Fruit fly (Drosophila melanogaster) whole organism, embryonic: ENCODE measurements around the gene Sap130.
A peak's percentile ranks its signal among the peaks of the same experiment; 100 is the strongest.

Experiments
- Atf3 ChIP-seq: fragments of 200-800 bp; sonication (Bioruptor generic); optimal IDR thresholded peaks from 3 replicates; lab custom pipeline; 2016; ENCODE audit warnings: missing biosample characterization, missing genetic modification characterization
- CG10565 ChIP-seq: fragments of 200-800 bp; sonication (Bioruptor generic); optimal IDR thresholded peaks from 3 replicates; lab custom pipeline; 2016; ENCODE audit warnings: missing biosample characterization, mild to moderate bottlenecking, missing genetic modification characterization
- CG12659 ChIP-seq: fragments of 200-800 bp; sonication (Bioruptor generic); optimal IDR thresholded peaks from 3 replicates; lab custom pipeline; 2017; ENCODE audit warnings: mild to moderate bottlenecking, missing biosample characterization, missing genetic modification reagents, missing genetic modification characterization
- CG12744 ChIP-seq: fragments of 200-800 bp; sonication (Bioruptor generic); optimal IDR thresholded peaks from 2 replicates; lab custom pipeline; 2016; ENCODE audit warnings: missing biosample characterization, missing genetic modification characterization
- CG13775 ChIP-seq: fragments of 200-800 bp; sonication (Bioruptor generic); optimal IDR thresholded peaks from 3 replicates; lab custom pipeline; 2017; ENCODE audit warnings: missing biosample characterization, mild to moderate bottlenecking, missing genetic modification characterization
- CG14014 ChIP-seq: fragments of 200-800 bp; sonication (Bioruptor generic); IDR thresholded peaks from 2 replicates; pipeline ENCODE4 v1.3.6; 2022; ENCODE audit warnings: missing biosample characterization, missing genetic modification characterization
- CG14860 ChIP-seq: fragments of 200-800 bp; sonication (Bioruptor generic); IDR thresholded peaks from 3 replicates; pipeline ENCODE4 v1.3.6; 2022; ENCODE audit warnings: missing biosample characterization, missing genetic modification characterization; ENCODE audit not compliant: partially characterized antibody
- CG16815 ChIP-seq: fragments of 200-800 bp; sonication (Bioruptor generic); optimal IDR thresholded peaks from 3 replicates; lab custom pipeline; 2017; ENCODE audit warnings: missing biosample characterization, mild to moderate bottlenecking, missing genetic modification characterization
- CG17829 ChIP-seq: fragments of 200-800 bp; optimal IDR thresholded peaks from 2 replicates; lab custom pipeline; 2019; ENCODE audit warnings: missing biosample characterization, mild to moderate bottlenecking, missing genetic modification characterization, moderate library complexity
- CG31441 ChIP-seq: fragments of 200-800 bp; sonication (Bioruptor generic); IDR thresholded peaks from 2 replicates; pipeline ENCODE4 v1.3.6; 2022; ENCODE audit warnings: missing biosample characterization, missing genetic modification characterization
- CG34376 ChIP-seq: fragments of 200-800 bp; sonication (Bioruptor generic); optimal IDR thresholded peaks from 2 replicates; lab custom pipeline; 2018; ENCODE audit warnings: missing biosample characterization, mild to moderate bottlenecking, missing genetic modification characterization
- CG34422 ChIP-seq: fragments of 200-800 bp; sonication (Bioruptor generic); IDR thresholded peaks from 3 replicates; pipeline ENCODE4 v1.3.6; 2022; ENCODE audit warnings: missing biosample characterization, missing genetic modification characterization
- CG3847 ChIP-seq: fragments of 200-800 bp; sonication (Bioruptor generic); IDR thresholded peaks from 2 replicates; pipeline ENCODE4 v1.3.6; 2022; ENCODE audit warnings: missing biosample characterization, missing genetic modification characterization
- CG4328 ChIP-seq: fragments of 200-800 bp; sonication (Bioruptor generic); optimal IDR thresholded peaks from 3 replicates; lab custom pipeline; 2017; ENCODE audit warnings: missing biosample characterization, missing genetic modification reagents, missing genetic modification characterization
- CG4730 ChIP-seq: fragments of 200-800 bp; sonication (Bioruptor generic); IDR thresholded peaks from 2 replicates; pipeline ENCODE4 v1.3.6; 2022; ENCODE audit warnings: missing biosample characterization, missing genetic modification characterization
- CG4820 ChIP-seq: fragments of 200-800 bp; sonication (Bioruptor generic); optimal IDR thresholded peaks from 3 replicates; lab custom pipeline; 2016; ENCODE audit warnings: missing biosample characterization, missing genetic modification characterization
- CG6791 ChIP-seq: fragments of 200-800 bp; sonication (Bioruptor generic); IDR thresholded peaks from 3 replicates; pipeline ENCODE4 v1.3.6; 2022; ENCODE audit warnings: missing biosample characterization, missing genetic modification characterization; ENCODE audit not compliant: partially characterized antibody
- CG7357 ChIP-seq: fragments of 200-800 bp; sonication (Bioruptor generic); IDR thresholded peaks from 3 replicates; pipeline ENCODE4 v1.3.6; 2022; ENCODE audit warnings: missing biosample characterization, missing genetic modification characterization
- CG8388 ChIP-seq: fragments of 200-800 bp; sonication (Bioruptor generic); optimal IDR thresholded peaks from 2 replicates; lab custom pipeline; 2019; ENCODE audit warnings: missing biosample characterization, mild to moderate bottlenecking, missing genetic modification characterization, moderate library complexity
- CG9797 ChIP-seq: fragments of 200-800 bp; sonication (Bioruptor generic); optimal IDR thresholded peaks from 3 replicates; lab custom pipeline; 2018; ENCODE audit warnings: missing biosample characterization, mild to moderate bottlenecking, missing genetic modification characterization
- CrebB ChIP-seq: fragments of 200-800 bp; sonication (Bioruptor generic); optimal IDR thresholded peaks from 3 replicates; lab custom pipeline; 2018; ENCODE audit warnings: missing biosample characterization, mild to moderate bottlenecking, missing genetic modification characterization
- Deaf1 ChIP-seq: fragments of 200-800 bp; optimal IDR thresholded peaks from 3 replicates; lab custom pipeline; 2019; ENCODE audit warnings: missing biosample characterization, mild to moderate bottlenecking, missing genetic modification characterization, moderate library complexity
- Dip3 ChIP-seq: fragments of 200-800 bp; sonication (Bioruptor generic); optimal IDR thresholded peaks from 3 replicates; lab custom pipeline; 2016; ENCODE audit warnings: missing biosample characterization, missing genetic modification characterization
- Dll ChIP-seq: fragments of 200-800 bp; sonication (Bioruptor generic); IDR thresholded peaks from 4 replicates; pipeline ENCODE4 v1.3.6; 2022; ENCODE audit warnings: missing biosample characterization, missing genetic modification characterization; ENCODE audit not compliant: partially characterized antibody
- E2f1 ChIP-seq: fragments of 200-800 bp; sonication (Bioruptor generic); IDR thresholded peaks from 2 replicates; pipeline ENCODE4 v1.3.6; 2022; ENCODE audit warnings: missing biosample characterization, missing genetic modification characterization
- GATAe ChIP-seq: fragments of 200-800 bp; sonication (Bioruptor generic); conservative IDR thresholded peaks from 2 replicates; pipeline ENCODE4 v1.3.6; 2022; ENCODE audit warnings: missing biosample characterization, missing genetic modification characterization
- Gsc ChIP-seq: fragments of 200-800 bp; sonication (Bioruptor generic); IDR thresholded peaks from 2 replicates; pipeline ENCODE4 v1.3.6; 2022; ENCODE audit warnings: missing biosample characterization, missing genetic modification characterization
- Hmx ChIP-seq: fragments of 200-800 bp; sonication (Bioruptor generic); optimal IDR thresholded peaks from 2 replicates; lab custom pipeline; 2016; ENCODE audit warnings: missing biosample characterization, missing genetic modification characterization
- Lim3 ChIP-seq: fragments of 200-800 bp; sonication (Bioruptor generic); IDR thresholded peaks from 2 replicates; pipeline ENCODE4 v1.3.6; 2022; ENCODE audit warnings: missing biosample characterization, missing genetic modification characterization
- Lpt ChIP-seq: fragments of >200 bp; optimal IDR thresholded peaks from 2 replicates; lab custom pipeline; 2018; ENCODE audit warnings: missing biosample characterization, missing genetic modification characterization
- Med ChIP-seq: fragments of 200-800 bp; sonication (Bioruptor generic); peaks from one replicate; lab custom pipeline; 2016; ENCODE audit warnings: missing biosample characterization, missing genetic modification characterization, mild to moderate bottlenecking, inconsistent platforms, moderate library complexity
- Oaz ChIP-seq: fragments of 200-800 bp; sonication (Bioruptor generic); IDR thresholded peaks from 2 replicates; pipeline ENCODE4 v1.3.6; 2022; ENCODE audit warnings: missing biosample characterization, missing genetic modification characterization
- Rx ChIP-seq: fragments of 200-800 bp; sonication (Bioruptor generic); IDR thresholded peaks from 2 replicates; pipeline ENCODE4 v1.3.6; 2022; ENCODE audit warnings: missing biosample characterization, missing genetic modification characterization
- Side ChIP-seq: fragments of 200-800 bp; sonication (Bioruptor generic); optimal IDR thresholded peaks from 2 replicates; lab custom pipeline; 2016; ENCODE audit warnings: missing biosample characterization, missing genetic modification characterization
- Stat92E ChIP-seq, 3 experiments: fragments of >200 bp in 2 of 3; fragments of 200-800 bp in 1 of 3; sonication (Bioruptor generic) in 1 of 3; optimal IDR thresholded peaks; 2 replicates each; lab custom pipeline; 2017 to 2019; ENCODE audit warnings: missing biosample characterization in 3 of 3, missing genetic modification characterization in 3 of 3, mild to moderate bottlenecking in 1 of 3, moderate library complexity in 1 of 3
- ap ChIP-seq: fragments of 200-800 bp; sonication (Bioruptor generic); IDR thresholded peaks from 2 replicates; pipeline ENCODE4 v1.3.6; 2022; ENCODE audit warnings: missing biosample characterization, missing genetic modification characterization
- btn ChIP-seq: fragments of 200-800 bp; sonication (Bioruptor generic); optimal IDR thresholded peaks from 2 replicates; lab custom pipeline; 2016; ENCODE audit warnings: missing biosample characterization, missing genetic modification characterization
- ems ChIP-seq: fragments of 200-800 bp; sonication (Bioruptor generic); optimal IDR thresholded peaks from 3 replicates; lab custom pipeline; 2016; ENCODE audit warnings: missing biosample characterization, missing genetic modification characterization
- exex ChIP-seq: fragments of 200-800 bp; sonication (Bioruptor generic); optimal IDR thresholded peaks from 4 replicates; lab custom pipeline; 2018; ENCODE audit warnings: missing biosample characterization, mild to moderate bottlenecking, missing genetic modification characterization, moderate library complexity
- hb ChIP-seq: fragments of 200-800 bp; sonication (Bioruptor generic); IDR thresholded peaks from 3 replicates; pipeline ENCODE4 v1.3.6; 2022; ENCODE audit warnings: missing biosample characterization, missing genetic modification characterization; ENCODE audit not compliant: partially characterized antibody
- inv ChIP-seq: fragments of 200-800 bp; sonication (Bioruptor generic); IDR thresholded peaks from 2 replicates; pipeline ENCODE4 v1.3.6; 2022; ENCODE audit warnings: missing biosample characterization, missing genetic modification characterization; ENCODE audit not compliant: partially characterized antibody
- jumu ChIP-seq: fragments of 200-800 bp; sonication (Bioruptor generic); optimal IDR thresholded peaks from 3 replicates; lab custom pipeline; 2016; ENCODE audit warnings: missing biosample characterization, missing genetic modification characterization
- lilli ChIP-seq: fragments of 200-800 bp; sonication (Bioruptor generic); optimal IDR thresholded peaks from 3 replicates; lab custom pipeline; 2016; ENCODE audit warnings: missing biosample characterization, missing genetic modification characterization
- pan ChIP-seq, 4 experiments: fragments of >200 bp in 3 of 4; fragments of 200-800 bp in 1 of 4; sonication (Bioruptor generic) in 1 of 4; optimal IDR thresholded peaks in 3 of 4; IDR thresholded peaks in 1 of 4; 2 replicates each; pipeline versions ENCODE4 v1.3.6 to Lab custom; 2017 to 2022; ENCODE audit warnings: missing biosample characterization in 2 of 4, missing genetic modification characterization in 2 of 4, mixed read lengths in 1 of 4
- peb ChIP-seq: fragments of 200-800 bp; sonication (Bioruptor generic); IDR thresholded peaks from 2 replicates; pipeline ENCODE4 v1.3.6; 2022; ENCODE audit warnings: missing biosample characterization, missing genetic modification characterization
- psq ChIP-seq: fragments of 200-800 bp; sonication (Bioruptor generic); optimal IDR thresholded peaks from 2 replicates; lab custom pipeline; 2017; ENCODE audit warnings: missing biosample characterization, missing genetic modification characterization
- sens-2 ChIP-seq: fragments of 200-800 bp; sonication (Bioruptor generic); IDR thresholded peaks from 2 replicates; pipeline ENCODE4 v1.3.6; 2022; ENCODE audit warnings: missing biosample characterization, missing genetic modification characterization
- so ChIP-seq: fragments of 200-800 bp; sonication (Bioruptor generic); IDR thresholded peaks from 3 replicates; pipeline ENCODE4 v1.3.6; 2022; ENCODE audit warnings: missing biosample characterization, missing genetic modification characterization
- sob ChIP-seq: fragments of 200-800 bp; sonication (Bioruptor generic); IDR thresholded peaks from 2 replicates; pipeline ENCODE4 v1.3.6; 2022; ENCODE audit warnings: missing biosample characterization, missing genetic modification characterization
- trem ChIP-seq: fragments of 200-800 bp; optimal IDR thresholded peaks from 3 replicates; lab custom pipeline; 2019; ENCODE audit warnings: missing biosample characterization, mild to moderate bottlenecking, missing genetic modification characterization, moderate library complexity
- trh ChIP-seq: fragments of 200-800 bp; sonication (Bioruptor generic); optimal IDR thresholded peaks from 2 replicates; lab custom pipeline; 2016; ENCODE audit warnings: missing biosample characterization, missing genetic modification characterization
- wdn ChIP-seq: fragments of 200-800 bp; sonication (Bioruptor generic); IDR thresholded peaks from 2 replicates; pipeline ENCODE4 v1.3.6; 2022; ENCODE audit warnings: missing biosample characterization, missing genetic modification characterization

The Sap130 gene

dm6 chr3L:12794532-12794931, 11.2 kb upstream of the Sap130 start (continued):
- peak; percentile 19 for TF ChIP-seq CG34376 (GFP tag; lab: Kevin White, UChicago)
- TF ChIP-seq CG14014, result no peak
- no peak for TF ChIP-seq Dip3
- TF ChIP-seq CG4820 (GFP tag; lab: Kevin White, UChicago), result no peak
- no peak for TF ChIP-seq psq (GFP tag; lab: Kevin White, UChicago)
- TF ChIP-seq trh (GFP tag; lab: Kevin White, UChicago), result no peak
- TF ChIP-seq GATAe (GFP tag; lab: Robert Waterston, UW), result no peak
- TF ChIP-seq jumu, result no peak
- TF ChIP-seq sens-2 (GFP tag; lab: Robert Waterston, UW), result no peak
- TF ChIP-seq CG12659 (GFP tag; lab: Kevin White, UChicago), result peak; percentile 51
- no peak for TF ChIP-seq Lpt
- TF ChIP-seq Med, result peak; percentile 82
- TF ChIP-seq CG3847 (GFP tag; lab: Robert Waterston, UW), result no peak
- TF ChIP-seq CG8388 (GFP tag; lab: Kevin White, UChicago), result no peak
- peak; percentile 7 for TF ChIP-seq trem
- TF ChIP-seq inv, result peak; percentile 60
- no peak for TF ChIP-seq CG7357 (GFP tag; lab: Robert Waterston, UW)
- no peak for TF ChIP-seq Hmx (GFP tag; lab: Kevin White, UChicago)
- no peak for TF ChIP-seq CG13775 (GFP tag; lab: Kevin White, UChicago)
- TF ChIP-seq hb (GFP tag; lab: Robert Waterston, UW), result peak; percentile 74; the same call in 2 of the 3 replicates
- TF ChIP-seq Atf3, result no peak
- no peak for TF ChIP-seq peb
- no peak for TF ChIP-seq CrebB (tag; lab: Kevin White, UChicago)
- TF ChIP-seq CG31441, result no peak
- no peak for TF ChIP-seq lilli
- TF ChIP-seq CG12744 (GFP tag; lab: Kevin White, UChicago), result no peak
- TF ChIP-seq btn, result no peak
- peak; percentile 84 for TF ChIP-seq CG6791
- peak; percentile 49; the same call in 1 of the 3 replicates for TF ChIP-seq CG34422 (GFP tag; lab: Robert Waterston, UW)
- TF ChIP-seq pan (optimal IDR thresholded peaks at IDR 0.05; lab: Kevin White, UChicago), result no peak
- no peak for TF ChIP-seq pan (GFP tag; optimal IDR thresholded peaks at IDR 0.05 in 1 of 2, IDR thresholded peaks at IDR 0.05 in 1 of 2)
- no peak for TF ChIP-seq ap (GFP tag; lab: Robert Waterston, UW)
- peak; percentile 91 for TF ChIP-seq Dll (GFP tag; lab: Robert Waterston, UW)
- peak; percentile 76 for TF ChIP-seq CG14860 (GFP tag; lab: Robert Waterston, UW)
- TF ChIP-seq CG10565 (GFP tag; lab: Kevin White, UChicago), result no peak
- peak; percentile 24 for TF ChIP-seq Deaf1 (tag; lab: Kevin White, UChicago)
- TF ChIP-seq Oaz (GFP tag; lab: Robert Waterston, UW), result no peak
- TF ChIP-seq wdn (GFP tag; lab: Robert Waterston, UW), result no peak
- TF ChIP-seq CG4328 (GFP tag; lab: Kevin White, UChicago), result no peak
- no peak for TF ChIP-seq CG9797 (GFP tag; lab: Kevin White, UChicago)
- TF ChIP-seq sob, result 0 out of 2 replicates have a peak, but pooled peaks have one; percentile 30
- no peak for TF ChIP-seq Gsc (GFP tag; lab: Robert Waterston, UW)
- TF ChIP-seq Lim3 (GFP tag; lab: Robert Waterston, UW), result no peak
- no peak for TF ChIP-seq Rx (GFP tag; lab: Robert Waterston, UW)
- no peak for TF ChIP-seq E2f1 (GFP tag; lab: Robert Waterston, UW)
- TF ChIP-seq Stat92E (GFP tag; optimal IDR thresholded peaks at IDR 0.05; lab: Kevin White, UChicago), result no peak
- no peak for TF ChIP-seq Side (GFP tag; lab: Kevin White, UChicago)
- TF ChIP-seq exex (tag; lab: Kevin White, UChicago), result peak; percentile 11
- peak; percentile 12 for TF ChIP-seq CG17829
- TF ChIP-seq so (GFP tag; lab: Robert Waterston, UW), result no peak; the same call in 2 of the 3 replicates
- no peak for TF ChIP-seq CG4730 (GFP tag; lab: Robert Waterston, UW)
- TF ChIP-seq ems, result no peak
- TF ChIP-seq CG16815 (GFP tag; lab: Kevin White, UChicago), result no peak
